Worm (Caenorhabditis elegans) whole organism, L3 larva: ENCODE results near the gene F08A7.1.

Experiments
- lin-39 ChIP-seq: fragments of 150-350 bp; optimal IDR thresholded peaks from 2 replicates; lab custom pipeline; 2018; ENCODE audit warnings: missing biosample characterization, missing genetic modification reagents, missing genetic modification characterization
- lsy-12 ChIP-seq: sonication (generic microtip); optimal IDR thresholded peaks from 2 replicates; lab custom pipeline; 2016; ENCODE audit warnings: mild to moderate bottlenecking, missing genetic modification characterization, missing compliant biosample characterization

DNA sequence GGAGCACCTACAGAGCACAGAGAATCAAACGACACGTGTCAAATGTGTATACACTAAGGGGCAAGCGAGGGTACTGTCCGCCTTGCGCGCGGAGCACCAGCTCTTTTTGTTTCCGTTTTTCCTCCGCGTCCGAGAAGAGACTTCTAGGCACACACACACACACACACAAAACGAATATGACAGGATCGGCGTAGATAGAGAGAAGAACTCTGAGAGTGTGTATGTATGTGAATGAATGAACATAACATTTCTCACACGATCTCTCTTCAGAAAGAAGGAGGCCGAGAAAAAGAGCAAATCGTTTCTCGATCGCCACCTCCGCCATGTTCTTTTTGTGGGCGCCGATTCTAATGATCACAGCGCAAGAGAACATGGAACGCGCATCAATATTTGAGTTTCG lies 50.3 kb downstream of the F08A7.1 start, which contains the start of gene nas-6:
- TF ChIP-seq lin-39 (tag; lab: Kevin White, UChicago) (no peak), lsy-12 (tag; lab: Kevin White, UChicago) (no peak)
